Fruit fly (Drosophila melanogaster) whole organism, prepupa: ENCODE data around the gene Cdc6.

Source experiments
- Blimp-1 ChIP-seq: fragments of 200-800 bp; sonication (Bioruptor generic); optimal IDR thresholded peaks from 3 replicates; lab custom pipeline; 2017; ENCODE audit warnings: missing biosample characterization, missing genetic modification characterization, mild to moderate bottlenecking, moderate library complexity, missing genetic modification reagents
- CG34406 ChIP-seq: fragments of 200-800 bp; sonication (Bioruptor generic); optimal IDR thresholded peaks from 3 replicates; lab custom pipeline; 2016; ENCODE audit warnings: missing biosample characterization, missing genetic modification characterization
- CG6163 ChIP-seq: fragments of 200-800 bp; sonication (Bioruptor generic); IDR thresholded peaks from 3 replicates; pipeline ENCODE4 v1.3.6; 2022; ENCODE audit warnings: missing biosample characterization, missing genetic modification characterization
- fd85E ChIP-seq: fragments of 200-800 bp; sonication (Bioruptor generic); optimal IDR thresholded peaks from 3 replicates; lab custom pipeline; 2016; ENCODE audit warnings: missing biosample characterization, missing genetic modification characterization
- salr ChIP-seq, 2 experiments: fragments of 200-800 bp; sonication (Bioruptor generic); optimal IDR thresholded peaks; 3 replicates each; lab custom pipeline; 2016 to 2018; ENCODE audit warnings: missing biosample characterization in 2 of 2, missing genetic modification characterization in 2 of 2, mild to moderate bottlenecking in 1 of 2
- ss ChIP-seq, 2 experiments: fragments of 200-800 bp; sonication (Bioruptor generic); optimal IDR thresholded peaks; 2 replicates in 1 of 2; 3 replicates in 1 of 2; lab custom pipeline; 2017 to 2018; ENCODE audit warnings: mild to moderate bottlenecking in 2 of 2, missing biosample characterization in 2 of 2, missing genetic modification characterization in 2 of 2, moderate library complexity in 1 of 2
- vri ChIP-seq: fragments of 200-800 bp; sonication (Bioruptor generic); optimal IDR thresholded peaks from 3 replicates; lab custom pipeline; 2016; ENCODE audit warnings: missing biosample characterization, mild to moderate bottlenecking, missing genetic modification characterization

DNA sequence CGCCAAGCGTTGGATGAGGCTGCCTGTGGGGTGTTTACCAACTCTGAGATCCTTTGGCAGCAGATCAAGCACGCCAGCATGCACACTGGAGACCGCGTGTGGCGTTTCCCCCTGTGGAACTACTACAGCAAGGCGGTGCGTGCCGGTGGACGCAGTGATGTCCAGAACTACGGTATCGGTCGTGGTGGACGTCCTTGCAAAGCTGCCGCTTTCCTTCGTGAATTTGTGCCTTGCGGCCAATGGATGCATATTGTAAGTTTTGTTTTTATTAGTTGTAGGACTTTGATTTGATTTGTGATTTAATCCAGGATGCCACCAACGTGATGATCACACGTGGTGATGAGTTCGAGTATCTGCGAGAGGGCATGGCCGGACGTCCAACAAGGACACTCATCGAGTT is 12.4 kb downstream of the Cdc6 start:
- no peak for TF ChIP-seq Blimp-1 (GFP tag; lab: Kevin White, UChicago)
- no peak for TF ChIP-seq CG34406 (GFP tag; lab: Kevin White, UChicago)
- TF ChIP-seq ss (GFP tag; optimal IDR thresholded peaks at IDR 0.05; lab: Kevin White, UChicago): no peak
- no peak for TF ChIP-seq fd85E
- TF ChIP-seq salr (GFP tag; optimal IDR thresholded peaks at IDR 0.05; lab: Kevin White, UChicago): no peak
- no peak for TF ChIP-seq vri (GFP tag; lab: Kevin White, UChicago)
- TF ChIP-seq CG6163 (GFP tag; lab: Robert Waterston, UW): no peak
